Worm (Caenorhabditis elegans) whole organism, late embryonic: ENCODE results near the gene comt-1.
A peak's percentile ranks its signal among the peaks of the same experiment; 100 is the strongest.

Source experiments
- C38D4.7 ChIP-seq: fragments of 200-800 bp; sonication (Bioruptor generic); optimal IDR thresholded peaks from 2 replicates; lab custom pipeline; 2018; ENCODE audit warnings: mild to moderate bottlenecking, missing genetic modification characterization, moderate library complexity, missing compliant biosample characterization
- F13H6.1 ChIP-seq: sonication (generic microtip); optimal IDR thresholded peaks from 2 replicates; lab custom pipeline; 2016; ENCODE audit warnings: missing genetic modification characterization, missing compliant biosample characterization
- T23F11.4 ChIP-seq: fragments of 200-800 bp; sonication (Bioruptor generic); optimal IDR thresholded peaks from 2 replicates; lab custom pipeline; 2018; ENCODE audit warnings: mild to moderate bottlenecking, missing genetic modification characterization, missing compliant biosample characterization
- ceh-14 ChIP-seq: sonication (generic microtip); optimal IDR thresholded peaks from 2 replicates; lab custom pipeline; 2016; ENCODE audit warnings: missing genotype, missing genetic modification characterization, missing compliant biosample characterization
- ceh-18 ChIP-seq: sonication (generic microtip); optimal IDR thresholded peaks from 2 replicates; lab custom pipeline; 2016; ENCODE audit warnings: missing genetic modification characterization, missing compliant biosample characterization
- ceh-2 ChIP-seq: sonication (generic microtip); optimal IDR thresholded peaks from 2 replicates; lab custom pipeline; 2016; ENCODE audit warnings: missing genotype, missing genetic modification characterization, missing compliant biosample characterization
- ceh-22 ChIP-seq: sonication (generic microtip); optimal IDR thresholded peaks from 2 replicates; lab custom pipeline; 2017; ENCODE audit warnings: missing biosample characterization, missing genetic modification characterization
- ceh-31 ChIP-seq: sonication (generic microtip); optimal IDR thresholded peaks from 2 replicates; lab custom pipeline; 2016; ENCODE audit warnings: missing genetic modification characterization, missing compliant biosample characterization
- ceh-34 ChIP-seq: sonication (generic microtip); optimal IDR thresholded peaks from 2 replicates; lab custom pipeline; 2016; ENCODE audit warnings: mild to moderate bottlenecking, missing genetic modification characterization, missing compliant biosample characterization
- ceh-45 ChIP-seq: fragments of 200-800 bp; sonication (Bioruptor generic); IDR thresholded peaks from 2 replicates; pipeline ENCODE4 v1.3.6; 2022; ENCODE audit warnings: missing genetic modification reagents, missing genetic modification characterization, missing compliant biosample characterization
- ceh-6 ChIP-seq: fragments of 200-800 bp; sonication (Bioruptor generic); optimal IDR thresholded peaks from 2 replicates; lab custom pipeline; 2018; ENCODE audit warnings: mild to moderate bottlenecking, missing genetic modification characterization, missing compliant biosample characterization
- che-1 ChIP-seq: sonication (generic microtip); optimal IDR thresholded peaks from 2 replicates; lab custom pipeline; 2016; ENCODE audit warnings: mild to moderate bottlenecking, missing genetic modification characterization, missing compliant biosample characterization
- elt-2 ChIP-seq: sonication (generic microtip); optimal IDR thresholded peaks from 2 replicates; lab custom pipeline; 2016; ENCODE audit warnings: missing genetic modification reagents, missing genetic modification characterization, missing compliant biosample characterization
- fax-1 ChIP-seq: sonication (generic microtip); optimal IDR thresholded peaks from 2 replicates; lab custom pipeline; 2016; ENCODE audit warnings: missing genotype, missing genetic modification characterization, missing compliant biosample characterization
- fkh-6 ChIP-seq: sonication (generic microtip); optimal IDR thresholded peaks from 2 replicates; lab custom pipeline; 2016; ENCODE audit warnings: missing genetic modification characterization, missing compliant biosample characterization
- gmeb-2 ChIP-seq: sonication (generic microtip); optimal IDR thresholded peaks from 2 replicates; lab custom pipeline; 2016; ENCODE audit warnings: missing genetic modification characterization, inconsistent platforms, missing compliant biosample characterization
- hlh-13 ChIP-seq: fragments of 200-800 bp; sonication (Bioruptor generic); optimal IDR thresholded peaks from 2 replicates; lab custom pipeline; 2018; ENCODE audit warnings: mild to moderate bottlenecking, missing genetic modification characterization, missing compliant biosample characterization
- hlh-6 ChIP-seq: sonication (generic microtip); optimal IDR thresholded peaks from 2 replicates; lab custom pipeline; 2016; ENCODE audit warnings: missing genotype, missing genetic modification characterization, missing compliant biosample characterization
- lin-11 ChIP-seq: fragments of 200-800 bp; sonication (Bioruptor generic); optimal IDR thresholded peaks from 2 replicates; lab custom pipeline; 2018; ENCODE audit warnings: mild to moderate bottlenecking, missing genetic modification characterization, missing compliant biosample characterization
- mec-3 ChIP-seq: sonication (generic microtip); optimal IDR thresholded peaks from 2 replicates; lab custom pipeline; 2016; ENCODE audit warnings: borderline replicate concordance, missing genetic modification characterization, missing compliant biosample characterization
- nhr-232 ChIP-seq: sonication (generic microtip); optimal IDR thresholded peaks from 2 replicates; lab custom pipeline; 2016; ENCODE audit warnings: missing genetic modification characterization, missing compliant biosample characterization
- npax-4 ChIP-seq: sonication (generic microtip); optimal IDR thresholded peaks from 2 replicates; lab custom pipeline; 2016; ENCODE audit warnings: missing genetic modification characterization, missing compliant biosample characterization
- odd-2 ChIP-seq: sonication (generic microtip); optimal IDR thresholded peaks from 2 replicates; lab custom pipeline; 2017; ENCODE audit warnings: antibody characterized with exemption, mild to moderate bottlenecking, missing genetic modification characterization, missing compliant biosample characterization
- pag-3 ChIP-seq: sonication (generic microtip); optimal IDR thresholded peaks from 2 replicates; lab custom pipeline; 2016; ENCODE audit warnings: missing compliant biosample characterization, missing genetic modification characterization, borderline replicate concordance
- pat-9 ChIP-seq: fragments of 200-800 bp; sonication (Bioruptor generic); optimal IDR thresholded peaks from 2 replicates; lab custom pipeline; 2018; ENCODE audit warnings: mild to moderate bottlenecking, missing genetic modification characterization, moderate library complexity, missing compliant biosample characterization
- pax-1 ChIP-seq: fragments of 150-350 bp; optimal IDR thresholded peaks from 2 replicates; lab custom pipeline; 2014; ENCODE audit warnings: missing biosample characterization, missing genetic modification characterization
- pros-1 ChIP-seq: fragments of 150-350 bp; optimal IDR thresholded peaks from 2 replicates; lab custom pipeline; 2014; ENCODE audit warnings: missing biosample characterization, missing genetic modification reagents, missing genetic modification characterization
- sox-4 ChIP-seq: sonication (generic microtip); optimal IDR thresholded peaks from 2 replicates; lab custom pipeline; 2017; ENCODE audit warnings: mild to moderate bottlenecking, missing genetic modification characterization, inconsistent platforms, missing compliant biosample characterization
- syd-9 ChIP-seq: sonication (generic microtip); optimal IDR thresholded peaks from 2 replicates; lab custom pipeline; 2016; ENCODE audit warnings: mild to moderate bottlenecking, missing genetic modification characterization, moderate library complexity, missing compliant biosample characterization
- tbx-2 ChIP-seq: sonication (generic microtip); optimal IDR thresholded peaks from 2 replicates; lab custom pipeline; 2016; ENCODE audit warnings: missing genetic modification characterization, missing compliant biosample characterization
- ttx-3 ChIP-seq: sonication (generic microtip); optimal IDR thresholded peaks from 2 replicates; lab custom pipeline; 2016; ENCODE audit warnings: missing genetic modification reagents, missing genetic modification characterization, missing compliant biosample characterization
- unc-86 ChIP-seq: sonication (generic microtip); optimal IDR thresholded peaks from 2 replicates; lab custom pipeline; 2016; ENCODE audit warnings: missing genetic modification characterization, missing compliant biosample characterization
- ztf-16 ChIP-seq: sonication (generic microtip); optimal IDR thresholded peaks from 2 replicates; lab custom pipeline; 2017; ENCODE audit warnings: missing genetic modification characterization, missing compliant biosample characterization

The comt-1 gene

ce11 chrX:2862372-2862771, at the start of gene comt-1:
Gene comt-1, minus strand, starts transcription at chrX:2862472.
- TF ChIP-seq T23F11.4 (GFP tag; lab: Kevin White, UChicago), result no peak
- TF ChIP-seq syd-9 (tag; lab: Kevin White, UChicago), result no peak
- TF ChIP-seq C38D4.7 (GFP tag; lab: Kevin White, UChicago), result no peak
- no peak for TF ChIP-seq mec-3 (tag; lab: Kevin White, UChicago)

DNA sequence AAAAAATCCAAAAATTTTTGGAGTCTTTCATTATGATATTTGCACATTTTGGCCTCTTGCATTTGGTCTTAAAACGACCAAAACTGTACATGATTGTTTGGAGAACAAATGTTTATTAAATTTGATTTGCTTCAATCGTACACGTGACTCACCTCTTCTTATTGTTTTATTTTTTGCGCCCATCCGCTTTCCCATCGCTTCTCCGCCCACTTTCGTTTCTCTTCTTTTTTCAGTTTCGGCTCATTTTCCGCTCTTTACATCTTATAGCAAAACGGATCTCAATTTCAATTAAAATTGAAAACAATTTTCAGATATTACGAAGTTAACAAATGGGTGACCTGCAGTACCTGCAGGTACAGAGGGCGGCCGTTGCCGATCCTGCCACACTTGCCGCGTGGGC, 47.0 kb upstream of the comt-1 start, which contains the start of gene nmy-1:
nmy-1 (plus strand) TSS at position 301 of the 400 bp plus-strand sequence.
- no peak for TF ChIP-seq npax-4
- no peak for TF ChIP-seq sox-4 (tag; lab: Kevin White, UChicago)
- no peak for TF ChIP-seq pros-1 (tag; lab: Kevin White, UChicago)
- TF ChIP-seq fax-1 (tag; lab: Kevin White, UChicago), result no peak
- TF ChIP-seq ceh-34 (tag; lab: Kevin White, UChicago), result no peak
- no peak for TF ChIP-seq syd-9 (tag; lab: Kevin White, UChicago)
- TF ChIP-seq F13H6.1 (tag; lab: Kevin White, UChicago), result no peak
- TF ChIP-seq mec-3 (tag; lab: Kevin White, UChicago), result no peak
- TF ChIP-seq odd-2 (tag; lab: Kevin White, UChicago), result no peak
- TF ChIP-seq pax-1 (tag; lab: Kevin White, UChicago), result no peak
- no peak for TF ChIP-seq ceh-45 (GFP tag; lab: Robert Waterston, UW)
- TF ChIP-seq ztf-16, result no peak
- TF ChIP-seq ttx-3 (tag; lab: Kevin White, UChicago), result no peak
- no peak for TF ChIP-seq gmeb-2 (tag; lab: Kevin White, UChicago)
- TF ChIP-seq tbx-2, result no peak
- TF ChIP-seq hlh-6 (tag; lab: Kevin White, UChicago), result no peak

DNA sequence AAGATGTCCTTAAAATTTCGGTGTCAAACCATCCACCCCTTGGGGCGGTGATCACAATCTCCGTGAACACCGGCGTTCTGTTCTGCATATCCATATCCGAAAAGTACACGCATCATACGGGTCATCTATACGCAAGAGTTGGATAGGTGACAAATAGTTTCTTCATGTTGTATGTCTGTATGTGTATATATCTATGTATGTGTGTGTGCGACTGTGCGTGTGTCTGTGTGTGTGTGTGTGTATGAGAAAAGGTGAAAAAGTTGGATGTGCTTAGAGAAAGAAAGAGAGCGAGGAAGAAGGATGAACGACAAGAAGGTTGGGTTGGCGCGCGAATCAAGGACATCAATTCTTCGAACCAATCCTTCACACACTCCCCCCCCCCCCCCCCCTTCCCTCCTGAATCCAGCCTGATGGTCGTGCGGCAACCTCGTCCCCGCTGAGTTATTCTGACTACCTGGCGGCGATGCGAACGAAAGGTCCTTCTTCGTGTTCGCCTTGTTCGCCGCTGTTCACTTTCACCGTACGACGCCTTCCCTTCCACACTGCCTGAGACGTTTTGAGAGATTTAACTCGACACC, 45.1 kb upstream of the comt-1 start:
- TF ChIP-seq ceh-6 (GFP tag; lab: Kevin White, UChicago), result peak; percentile 23
- no peak for TF ChIP-seq ceh-14
- no peak for TF ChIP-seq ceh-18 (tag; lab: Kevin White, UChicago)
- TF ChIP-seq T23F11.4 (GFP tag; lab: Kevin White, UChicago), result peak; percentile 5
- TF ChIP-seq nhr-232 (tag; lab: Kevin White, UChicago), result no peak
- no peak for TF ChIP-seq fkh-6

ce11 chrX:2906062-2906732, 43.9 kb upstream of the comt-1 start:
- TF ChIP-seq pat-9 (no peak), unc-86 (tag; lab: Kevin White, UChicago) (no peak), pag-3 (tag; lab: Kevin White, UChicago) (no peak), lin-11 (tag; lab: Kevin White, UChicago) (no peak), ceh-2 (tag; lab: Kevin White, UChicago) (no peak), ceh-31 (tag; lab: Kevin White, UChicago) (no peak), ceh-22 (tag; lab: Kevin White, UChicago) (no peak), elt-2 (tag; lab: Kevin White, UChicago) (no peak), che-1 (tag; lab: Kevin White, UChicago) (no peak), ttx-3 (tag; lab: Kevin White, UChicago) (no peak), hlh-13 (GFP tag; lab: Kevin White, UChicago) (no peak)
